Worm (Caenorhabditis elegans) whole organism, L4/young adult: ENCODE results near the gene F45F2.11.
"Not testable (repeated sequence)": the region's sequence is repeated elsewhere in the genome, so short reads cannot be mapped to it uniquely, and the experiment has no call there.

Experiments used
- W03F9.2 ChIP-seq: fragments of 150-350 bp; optimal IDR thresholded peaks from 2 replicates; lab custom pipeline; 2014; ENCODE audit warnings: missing biosample characterization, missing genetic modification characterization
- dao-5 ChIP-seq: sonication (generic microtip); optimal IDR thresholded peaks from 2 replicates; lab custom pipeline; 2016; ENCODE audit warnings: missing genotype, missing genetic modification characterization, moderate library complexity, missing compliant biosample characterization
- him-1 ChIP-seq: sonication (generic microtip); optimal IDR thresholded peaks from 2 replicates; lab custom pipeline; 2016; ENCODE audit warnings: missing genotype, missing genetic modification reagents, missing genetic modification characterization, missing compliant biosample characterization

Gene F45F2.11

ce11 chrV:8520846-8521553 is at the start of gene F45F2.11, which contains the start of gene otpl-7:
Gene F45F2.11, minus strand, starts transcription at chrV:8520896.
Gene otpl-7, plus strand, starts transcription at chrV:8521503.
- no peak for TF ChIP-seq W03F9.2 (tag; lab: Kevin White, UChicago)
- no peak for TF ChIP-seq him-1 (tag; lab: Kevin White, UChicago)
- no peak for TF ChIP-seq dao-5

DNA sequence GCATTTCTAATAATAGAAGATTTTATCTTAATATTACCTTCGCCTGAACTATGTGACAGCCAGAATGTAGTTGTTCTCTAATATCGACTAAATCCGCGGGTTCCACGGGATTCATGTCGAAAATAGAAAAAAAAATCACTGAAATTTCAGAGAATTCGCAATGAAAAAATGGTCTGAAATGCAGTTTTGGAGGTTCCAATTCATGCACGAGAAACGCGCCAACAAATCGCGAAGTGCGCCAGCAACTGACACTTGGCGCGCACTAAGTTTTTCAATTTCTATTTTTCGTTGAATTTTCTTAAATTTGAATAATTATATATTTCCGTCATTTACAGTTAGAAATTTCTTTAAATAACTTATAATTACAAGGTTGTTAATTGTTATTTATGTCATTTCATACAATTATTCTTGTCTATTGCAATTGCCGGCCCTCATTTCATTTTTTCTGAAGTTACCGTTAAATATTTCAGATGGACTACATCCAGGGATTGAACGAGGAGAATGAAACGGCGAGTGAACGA is 49.2 kb upstream of the F45F2.11 start, which contains the start of the genes F25G6.9 and symk-1:
F25G6.9 (minus strand) TSS at position 160 of the 521 bp plus-strand sequence.
symk-1 (plus strand) TSS at position 471 of the 521 bp plus-strand sequence.
- TF ChIP-seq dao-5, result no peak
- TF ChIP-seq W03F9.2 (tag; lab: Kevin White, UChicago), result peak; percentile 70

ce11 chrV:8569172-8569571 is 48.5 kb upstream of the F45F2.11 start:
- no peak for TF ChIP-seq him-1 (tag; lab: Kevin White, UChicago)
- no peak for TF ChIP-seq dao-5
- no peak for TF ChIP-seq W03F9.2 (tag; lab: Kevin White, UChicago)

DNA sequence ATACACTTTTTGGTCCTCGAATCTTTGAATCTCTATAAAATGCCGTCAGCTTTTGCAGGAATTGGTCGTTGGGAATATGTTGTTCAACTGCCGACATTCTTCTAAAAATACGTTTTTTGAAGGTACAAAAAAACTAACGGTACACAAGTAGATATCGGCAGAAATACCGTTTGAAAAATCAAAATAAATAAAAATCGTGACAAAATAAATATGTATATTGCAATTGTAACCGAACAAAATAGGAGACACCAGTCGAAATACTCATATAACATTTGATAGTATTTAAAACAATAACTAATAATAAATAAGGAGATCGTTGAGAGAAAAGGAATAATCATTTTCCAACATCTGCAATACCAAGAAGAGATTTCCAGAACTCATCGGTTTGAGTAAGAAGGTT is 44.4 kb upstream of the F45F2.11 start, which contains the start of gene F25G6.8:
F25G6.8 (minus strand) TSS at position 101 of the 400 bp plus-strand sequence.
- TF ChIP-seq dao-5 (no peak), him-1 (tag; lab: Kevin White, UChicago) (no peak), W03F9.2 (tag; lab: Kevin White, UChicago) (no peak)

ce11 chrV:8560916-8561315 is 40.2 kb upstream of the F45F2.11 start, which contains the start of gene acr-16:
Gene acr-16, plus strand, starts transcription at chrV:8561216.
- TF ChIP-seq him-1 (tag; lab: Kevin White, UChicago) (no peak), dao-5 (no peak), W03F9.2 (tag; lab: Kevin White, UChicago) (no peak)

DNA sequence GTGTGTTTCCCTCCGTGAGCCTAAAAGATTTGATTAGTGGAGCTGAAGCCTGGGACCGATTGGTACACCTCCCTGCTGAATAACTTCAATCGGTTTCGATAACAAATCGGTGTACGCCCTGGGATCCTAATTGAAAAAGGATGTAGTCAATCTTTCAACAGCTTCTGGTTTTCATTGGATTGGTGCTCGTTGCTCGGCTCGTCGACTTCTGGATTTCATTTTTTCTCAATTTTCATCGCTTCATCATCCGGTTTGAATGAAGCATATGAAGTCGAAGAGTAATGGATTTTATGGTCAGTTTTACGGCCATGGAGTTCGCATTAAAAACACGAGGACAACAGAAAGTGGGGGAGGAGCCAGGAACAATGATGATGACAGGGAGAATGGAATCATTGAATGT is 35.3 kb upstream of the F45F2.11 start:
- TF ChIP-seq dao-5 (no peak), W03F9.2 (tag; lab: Kevin White, UChicago) (no peak), him-1 (tag; lab: Kevin White, UChicago) (no peak)

ce11 chrV:8552460-8552859 is 31.8 kb upstream of the F45F2.11 start, which contains the start of gene acr-15:
Gene acr-15, plus strand, starts transcription at chrV:8552695.
- TF ChIP-seq dao-5 (no peak), him-1 (tag; lab: Kevin White, UChicago) (no peak), W03F9.2 (tag; lab: Kevin White, UChicago) (no peak)

- TF ChIP-seq him-1 (tag; lab: Kevin White, UChicago) (no peak), W03F9.2 (tag; lab: Kevin White, UChicago) (no peak), dao-5 (no peak)
These were observed 28.3 kb upstream of the F45F2.11 start, which contains the start of gene stdh-4 for ce11 chrV:8548989-8549388. Gene stdh-4, plus strand, starts transcription at chrV:8549289.

DNA sequence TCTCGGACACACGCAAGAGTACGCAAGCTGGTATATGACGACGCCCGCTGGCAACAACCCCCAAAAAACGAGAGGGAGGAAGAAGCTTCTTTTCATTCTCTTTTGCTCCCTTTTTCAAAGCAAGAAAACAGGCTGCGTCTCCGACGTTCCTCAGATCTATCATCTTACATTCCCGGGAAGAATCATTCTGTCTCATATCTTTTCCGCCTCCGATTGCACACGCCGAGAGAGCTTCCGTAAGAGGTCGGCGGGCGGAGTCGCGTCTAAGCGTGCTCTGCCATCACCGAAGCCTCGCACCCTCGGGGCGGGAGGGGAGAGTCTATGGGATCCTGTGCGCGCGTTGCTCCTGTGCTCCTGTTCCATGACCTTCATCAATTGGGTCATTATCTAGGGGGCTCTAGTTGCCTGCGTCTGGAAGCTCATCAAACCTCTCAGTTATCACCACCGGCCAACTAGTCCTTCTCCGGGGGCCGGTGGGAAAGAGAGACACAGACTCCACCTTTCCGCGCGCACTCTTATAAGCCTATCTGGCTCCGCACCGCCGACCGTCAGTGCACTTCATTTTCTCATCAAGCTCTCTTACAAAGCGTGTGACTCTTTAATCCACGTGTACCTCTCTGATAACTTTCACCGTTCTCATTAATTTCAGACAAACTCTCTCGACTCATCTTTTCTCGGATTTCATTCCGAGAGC is 25.0 kb upstream of the F45F2.11 start, which contains the start of the genes slc-17.8 and asns-1:
slc-17.8 (minus strand) TSS at position 51 of the 694 bp plus-strand sequence.
asns-1 (plus strand) TSS at position 644 of the 694 bp plus-strand sequence.
- no peak for TF ChIP-seq W03F9.2 (tag; lab: Kevin White, UChicago)
- no peak for TF ChIP-seq him-1 (tag; lab: Kevin White, UChicago)
- no peak for TF ChIP-seq dao-5

DNA sequence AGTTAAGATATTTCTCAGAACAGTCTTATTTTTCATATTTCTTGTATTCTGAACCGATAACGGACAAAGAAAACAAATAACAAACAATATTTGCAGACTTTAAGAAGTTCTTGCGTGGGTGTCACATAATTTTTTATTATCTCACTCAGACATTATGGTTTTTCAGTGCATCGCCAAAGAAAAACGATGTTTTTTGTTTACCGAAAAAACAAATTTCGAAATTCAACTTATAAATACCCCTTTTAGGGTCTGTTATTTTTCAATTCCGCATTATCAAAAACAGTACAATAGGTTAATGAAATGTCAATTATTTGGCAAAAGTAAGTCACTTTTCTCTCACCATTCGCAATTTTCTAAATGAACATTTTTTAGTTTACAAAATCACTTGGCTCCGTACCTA is 16.3 kb upstream of the F45F2.11 start, which contains the start of gene otpl-4:
otpl-4 (plus strand) TSS at position 301 of the 400 bp plus-strand sequence.
- no peak for TF ChIP-seq him-1 (tag; lab: Kevin White, UChicago)
- TF ChIP-seq W03F9.2 (tag; lab: Kevin White, UChicago), result no peak
- no peak for TF ChIP-seq dao-5

ce11 chrV:8536213-8536612 is 15.5 kb upstream of the F45F2.11 start, which contains the start of gene his-39:
Gene his-39, plus strand, starts transcription at chrV:8536513.
- no peak for TF ChIP-seq him-1 (tag; lab: Kevin White, UChicago)
- no peak for TF ChIP-seq W03F9.2 (tag; lab: Kevin White, UChicago)
- TF ChIP-seq dao-5, result no peak

DNA sequence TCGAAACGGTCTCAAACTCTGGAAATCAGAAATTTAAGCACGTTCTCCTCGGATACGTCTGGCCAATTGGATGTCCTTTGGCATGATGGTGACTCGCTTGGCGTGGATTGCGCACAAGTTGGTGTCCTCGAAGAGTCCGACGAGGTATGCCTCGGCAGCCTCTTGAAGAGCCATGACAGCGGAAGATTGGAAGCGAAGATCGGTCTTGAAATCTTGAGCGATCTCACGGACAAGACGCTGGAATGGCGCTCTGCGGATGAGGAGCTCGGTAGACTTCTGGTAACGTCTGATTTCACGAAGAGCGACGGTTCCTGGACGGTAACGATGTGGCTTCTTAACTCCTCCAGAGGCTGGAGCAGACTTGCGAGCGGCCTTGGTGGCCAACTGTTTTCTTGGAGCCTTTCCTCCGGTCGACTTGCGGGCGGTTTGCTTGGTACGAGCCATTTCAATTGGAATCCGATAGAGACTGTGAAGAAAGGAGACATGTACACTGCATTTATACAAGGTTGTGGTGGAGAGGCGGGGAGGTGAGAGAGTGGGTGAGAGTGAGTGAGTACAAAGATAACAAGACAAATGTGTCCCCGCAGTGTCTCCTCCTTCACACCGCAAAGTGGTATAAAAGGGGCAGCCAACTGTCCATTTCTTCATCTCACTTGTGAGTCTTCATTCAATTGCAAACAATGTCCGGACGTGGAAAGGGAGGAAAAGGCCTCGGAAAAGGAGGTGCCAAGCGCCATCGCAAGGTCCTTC is 14.0 kb upstream of the F45F2.11 start, which contains the start of the genes his-6 and his-5:
his-6 (minus strand) TSS at position 444 of the 750 bp plus-strand sequence.
his-5 (plus strand) TSS at position 681 of the 750 bp plus-strand sequence.
- not testable (repeated sequence) for TF ChIP-seq dao-5; him-1 (tag; lab: Kevin White, UChicago); W03F9.2 (tag; lab: Kevin White, UChicago)
